Worm (Caenorhabditis elegans) whole organism, L3 larva: ENCODE data around the gene F47E1.4.

Experiments used
- ZK546.5 ChIP-seq: sonication (generic microtip); optimal IDR thresholded peaks from 2 replicates; lab custom pipeline; 2017; ENCODE audit warnings: missing biosample characterization, missing genetic modification characterization
- ceh-28 ChIP-seq: fragments of 150-350 bp; optimal IDR thresholded peaks from 2 replicates; lab custom pipeline; 2014; ENCODE audit warnings: missing biosample characterization, missing genetic modification reagents, missing genetic modification characterization
- daf-12 ChIP-seq: fragments of 150-350 bp; optimal IDR thresholded peaks from 2 replicates; lab custom pipeline; 2014; ENCODE audit warnings: missing biosample characterization, missing genetic modification reagents, missing genetic modification characterization
- elt-1 ChIP-seq: fragments of 150-350 bp; optimal IDR thresholded peaks from 2 replicates; lab custom pipeline; 2014; ENCODE audit warnings: missing biosample characterization, missing genetic modification characterization
- hmg-11 ChIP-seq: sonication (generic microtip); optimal IDR thresholded peaks from 2 replicates; lab custom pipeline; 2016; ENCODE audit warnings: missing genetic modification characterization, missing compliant biosample characterization
- jun-1 ChIP-seq: fragments of 150-350 bp; optimal IDR thresholded peaks from 2 replicates; lab custom pipeline; 2014; ENCODE audit warnings: missing biosample characterization, missing genetic modification reagents, missing genetic modification characterization
- nhr-237 ChIP-seq: fragments of 150-350 bp; optimal IDR thresholded peaks from 2 replicates; lab custom pipeline; 2014; ENCODE audit warnings: missing biosample characterization, missing genetic modification characterization
- nhr-76 ChIP-seq: fragments of 150-350 bp; sonication (generic microtip); optimal IDR thresholded peaks from 5 replicates; lab custom pipeline; 2014; ENCODE audit warnings: missing biosample characterization, missing genetic modification characterization
- pha-4 ChIP-seq: fragments of 150-350 bp; optimal IDR thresholded peaks from 2 replicates; lab custom pipeline; 2014; ENCODE audit warnings: missing biosample characterization, missing genetic modification reagents, missing genetic modification characterization
- snpc-4 ChIP-seq: fragments of 150-350 bp; optimal IDR thresholded peaks from 2 replicates; lab custom pipeline; 2014; ENCODE audit warnings: missing biosample characterization, missing genetic modification characterization

ce11 chrX:9105075-9105474 lies 42.5 kb downstream of the F47E1.4 start:
- TF ChIP-seq pha-4 (no peak), hmg-11 (tag; lab: Kevin White, UChicago) (no peak), ZK546.5 (tag; lab: Kevin White, UChicago) (no peak), elt-1 (no peak), ceh-28 (tag; lab: Kevin White, UChicago) (no peak), snpc-4 (tag; lab: Kevin White, UChicago) (no peak), nhr-76 (no peak), daf-12 (tag; lab: Kevin White, UChicago) (no peak), nhr-237 (no peak), jun-1 (tag; lab: Kevin White, UChicago) (no peak)
